Worm (Caenorhabditis elegans): ENCODE data around the gene C34D4.10.

DNA sequence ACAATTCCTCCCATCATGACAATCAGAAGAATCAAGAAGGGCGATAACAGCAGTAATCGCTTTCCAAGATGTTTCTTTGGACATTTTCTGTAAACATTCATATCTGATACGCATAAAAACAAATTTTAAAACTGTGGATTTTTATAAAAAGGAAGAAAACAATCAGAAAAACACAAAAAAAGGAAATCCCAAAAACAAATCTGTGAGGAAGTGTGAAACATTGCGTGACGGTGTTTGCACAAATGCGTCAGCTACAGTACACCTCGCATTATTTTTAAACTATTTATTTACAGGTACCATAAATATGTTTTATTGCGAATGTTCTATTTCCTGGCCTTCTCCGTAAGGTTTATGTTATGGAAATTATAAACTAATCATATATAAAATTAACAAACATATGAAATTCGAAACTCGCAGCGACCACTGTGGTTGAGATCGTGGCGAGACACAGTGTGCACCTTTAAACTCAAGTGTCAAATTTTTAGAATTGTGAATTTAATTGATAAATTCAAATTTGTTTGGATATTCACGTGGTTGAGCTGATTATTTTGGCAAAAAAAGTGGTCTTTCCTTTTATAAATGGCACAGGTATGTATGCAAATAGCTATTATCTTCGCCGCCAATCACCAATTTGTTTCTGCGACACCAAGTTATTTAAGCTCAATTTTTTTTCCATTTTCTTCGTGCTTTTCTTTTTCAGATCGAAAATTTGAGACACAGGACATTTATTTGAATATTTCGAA, at the start of gene C34D4.10, which contains the start of gene str-48:
- no peak for TF ChIP-seq Y75B8A.6 (GFP tag; IDR thresholded peaks at IDR 0.05)
- TF ChIP-seq unc-39 (tag; optimal IDR thresholded peaks at IDR 0.05), result no peak
- TF ChIP-seq zfp-3 (GFP tag; conservative IDR thresholded peaks at IDR 0.05), result no peak

Measured in whole organism, L4 larva.